Fruit fly (Drosophila melanogaster) whole organism, embryonic: ENCODE data around the gene Teh1.

Source experiments
- Blimp-1 ChIP-seq: fragments of 200-800 bp; sonication (Bioruptor generic); optimal IDR thresholded peaks from 3 replicates; lab custom pipeline; 2018; ENCODE audit warnings: missing biosample characterization, missing genetic modification characterization, mild to moderate bottlenecking, moderate library complexity, missing genetic modification reagents
- CG10209 ChIP-seq: fragments of 200-800 bp; sonication (Bioruptor generic); optimal IDR thresholded peaks from 3 replicates; lab custom pipeline; 2017; ENCODE audit warnings: missing biosample characterization, mild to moderate bottlenecking, missing genetic modification characterization, missing genetic modification reagents
- CG10274 ChIP-seq: fragments of 200-800 bp; sonication (Bioruptor generic); optimal IDR thresholded peaks from 3 replicates; lab custom pipeline; 2017; ENCODE audit warnings: missing biosample characterization, mild to moderate bottlenecking, missing genetic modification characterization
- CG11247 ChIP-seq: fragments of 200-800 bp; sonication (Bioruptor generic); IDR thresholded peaks from 2 replicates; pipeline ENCODE4 v1.3.6; 2022; ENCODE audit warnings: missing biosample characterization, missing genetic modification characterization
- CG11695 ChIP-seq: fragments of 200-800 bp; sonication (Bioruptor generic); IDR thresholded peaks from 3 replicates; pipeline ENCODE4 v1.3.6; 2022; ENCODE audit warnings: missing biosample characterization, missing genetic modification characterization
- CG12391 ChIP-seq: fragments of 200-800 bp; sonication (Bioruptor generic); optimal IDR thresholded peaks from 3 replicates; lab custom pipeline; 2018; ENCODE audit warnings: missing biosample characterization, mild to moderate bottlenecking, missing genetic modification characterization, moderate library complexity
- CG14050 ChIP-seq: fragments of 200-800 bp; sonication (Bioruptor generic); IDR thresholded peaks from 3 replicates; pipeline ENCODE4 v1.3.6; 2022; ENCODE audit warnings: missing biosample characterization, missing genetic modification characterization
- CG14441 ChIP-seq: fragments of 200-800 bp; sonication (Bioruptor generic); IDR thresholded peaks from 2 replicates; pipeline ENCODE4 v1.3.6; 2022; ENCODE audit warnings: missing biosample characterization, missing genetic modification characterization
- CG15601 ChIP-seq: fragments of 200-800 bp; sonication (Bioruptor generic); optimal IDR thresholded peaks from 3 replicates; lab custom pipeline; 2019; ENCODE audit warnings: missing biosample characterization, mild to moderate bottlenecking, missing genetic modification characterization, moderate library complexity
- CG16813 ChIP-seq: fragments of 200-800 bp; sonication (Bioruptor generic); IDR thresholded peaks from 3 replicates; pipeline ENCODE4 v1.3.6; 2022; ENCODE audit warnings: missing biosample characterization, missing genetic modification characterization; ENCODE audit not compliant: partially characterized antibody
- CG18262 ChIP-seq: fragments of 200-800 bp; optimal IDR thresholded peaks from 3 replicates; lab custom pipeline; 2019; ENCODE audit warnings: missing biosample characterization, mild to moderate bottlenecking, missing genetic modification characterization, moderate library complexity
- CG2120 ChIP-seq: fragments of 200-800 bp; sonication (Bioruptor generic); optimal IDR thresholded peaks from 3 replicates; lab custom pipeline; 2016; ENCODE audit warnings: missing biosample characterization, missing genetic modification characterization
- CG2678 ChIP-seq: fragments of 200-800 bp; sonication (Bioruptor generic); optimal IDR thresholded peaks from 3 replicates; lab custom pipeline; 2019; ENCODE audit warnings: missing biosample characterization, mild to moderate bottlenecking, missing genetic modification characterization, moderate library complexity
- CG32772 ChIP-seq: fragments of 200-800 bp; sonication (Bioruptor generic); IDR thresholded peaks from 2 replicates; pipeline ENCODE4 v1.3.6; 2022; ENCODE audit warnings: missing biosample characterization, missing genetic modification characterization
- CG4707 ChIP-seq: fragments of 200-800 bp; sonication (Bioruptor generic); optimal IDR thresholded peaks from 2 replicates; lab custom pipeline; 2018; ENCODE audit warnings: missing biosample characterization, mild to moderate bottlenecking, missing genetic modification characterization, moderate library complexity
- CG6175 ChIP-seq: fragments of 200-800 bp; sonication (Bioruptor generic); IDR thresholded peaks from 3 replicates; pipeline ENCODE4 v1.3.6; 2022; ENCODE audit warnings: missing biosample characterization, missing genetic modification characterization
- CG8944 ChIP-seq: fragments of 200-800 bp; sonication (Bioruptor generic); optimal IDR thresholded peaks from 3 replicates; lab custom pipeline; 2016; ENCODE audit warnings: missing biosample characterization, missing genetic modification characterization
- CG9817 ChIP-seq: fragments of 200-800 bp; sonication (Bioruptor generic); optimal IDR thresholded peaks from 2 replicates; lab custom pipeline; 2018; ENCODE audit warnings: missing biosample characterization, mild to moderate bottlenecking, missing genetic modification characterization, moderate library complexity
- D19A ChIP-seq: fragments of 200-800 bp; optimal IDR thresholded peaks from 3 replicates; lab custom pipeline; 2019; ENCODE audit warnings: missing biosample characterization, mild to moderate bottlenecking, missing genetic modification characterization, moderate library complexity
- Dref ChIP-seq: fragments of 200-800 bp; sonication (Bioruptor generic); IDR thresholded peaks from 2 replicates; pipeline ENCODE4 v1.3.6; 2022; ENCODE audit warnings: missing biosample characterization, missing genetic modification characterization
- Neu2 ChIP-seq: fragments of 200-800 bp; sonication (Bioruptor generic); optimal IDR thresholded peaks from 3 replicates; lab custom pipeline; 2016; ENCODE audit warnings: missing biosample characterization, missing genetic modification characterization, borderline replicate concordance
- Nf-YB ChIP-seq: fragments of 200-800 bp; sonication (Bioruptor generic); optimal IDR thresholded peaks from 3 replicates; lab custom pipeline; 2019; ENCODE audit warnings: missing biosample characterization, mild to moderate bottlenecking, missing genetic modification characterization, moderate library complexity
- NfI ChIP-seq: fragments of 200-800 bp; sonication (Bioruptor generic); optimal IDR thresholded peaks from 3 replicates; lab custom pipeline; 2018; ENCODE audit warnings: missing biosample characterization, mild to moderate bottlenecking, missing genetic modification characterization, moderate library complexity
- Oli ChIP-seq: fragments of 200-800 bp; sonication (Bioruptor generic); optimal IDR thresholded peaks from 2 replicates; lab custom pipeline; 2018; ENCODE audit warnings: missing biosample characterization, mild to moderate bottlenecking, missing genetic modification characterization, moderate library complexity
- Ptx1 ChIP-seq: fragments of 200-800 bp; sonication (Bioruptor generic); IDR thresholded peaks from 2 replicates; pipeline ENCODE4 v1.3.6; 2022; ENCODE audit warnings: missing biosample characterization, missing genetic modification characterization
- Sox102F ChIP-seq: fragments of 200-800 bp; sonication (Bioruptor generic); optimal IDR thresholded peaks from 2 replicates; lab custom pipeline; 2018; ENCODE audit warnings: missing biosample characterization, mild to moderate bottlenecking, missing genetic modification characterization, moderate library complexity
- Sry-β ChIP-seq: fragments of 200-800 bp; sonication (Bioruptor generic); optimal IDR thresholded peaks from 2 replicates; lab custom pipeline; 2018; ENCODE audit warnings: missing biosample characterization, mild to moderate bottlenecking, missing genetic modification characterization, moderate library complexity
- Ssrp ChIP-seq: fragments of 200-800 bp; sonication (Bioruptor generic); optimal IDR thresholded peaks from 2 replicates; lab custom pipeline; 2018; ENCODE audit warnings: missing biosample characterization, mild to moderate bottlenecking, missing genetic modification characterization, moderate library complexity
- Vsx1 ChIP-seq: fragments of 200-800 bp; sonication (Bioruptor generic); optimal IDR thresholded peaks from 2 replicates; lab custom pipeline; 2017; ENCODE audit warnings: missing biosample characterization, mild to moderate bottlenecking, missing genetic modification characterization, missing genetic modification reagents
- Xbp1 ChIP-seq: fragments of 200-800 bp; sonication (Bioruptor generic); optimal IDR thresholded peaks from 3 replicates; lab custom pipeline; 2016; ENCODE audit warnings: missing biosample characterization, mild to moderate bottlenecking, missing genetic modification characterization
- Xrp1 ChIP-seq: fragments of 200-800 bp; sonication (Bioruptor generic); IDR thresholded peaks from 2 replicates; pipeline ENCODE4 v1.3.6; 2022; ENCODE audit warnings: missing biosample characterization, missing genetic modification characterization
- ap ChIP-seq: fragments of 200-800 bp; sonication (Bioruptor generic); IDR thresholded peaks from 2 replicates; pipeline ENCODE4 v1.3.6; 2022; ENCODE audit warnings: missing biosample characterization, missing genetic modification characterization
- bsh ChIP-seq, 2 experiments: fragments of 200-800 bp; sonication (Bioruptor generic); optimal IDR thresholded peaks; 2 replicates each; lab custom pipeline; 2017 to 2018; ENCODE audit warnings: mild to moderate bottlenecking in 2 of 2, missing biosample characterization in 2 of 2, missing genetic modification characterization in 2 of 2, moderate library complexity in 1 of 2
- cwo ChIP-seq: fragments of 200-800 bp; sonication (Bioruptor generic); optimal IDR thresholded peaks from 3 replicates; lab custom pipeline; 2017; ENCODE audit warnings: missing biosample characterization, missing genetic modification characterization, mild to moderate bottlenecking, moderate library complexity, missing genetic modification reagents
- en ChIP-seq: fragments of 200-800 bp; sonication (Bioruptor generic); optimal IDR thresholded peaks from 2 replicates; lab custom pipeline; 2016; ENCODE audit warnings: missing biosample characterization, missing genetic modification characterization
- fd64A ChIP-seq: fragments of 200-800 bp; sonication (Bioruptor generic); optimal IDR thresholded peaks from 3 replicates; lab custom pipeline; 2018; ENCODE audit warnings: missing biosample characterization, mild to moderate bottlenecking, missing genetic modification characterization
- gem ChIP-seq: fragments of 200-800 bp; sonication (Bioruptor generic); optimal IDR thresholded peaks from 2 replicates; lab custom pipeline; 2019; ENCODE audit warnings: missing biosample characterization, mild to moderate bottlenecking, missing genetic modification characterization, moderate library complexity
- grau ChIP-seq: fragments of 200-800 bp; optimal IDR thresholded peaks from 3 replicates; lab custom pipeline; 2019; ENCODE audit warnings: missing biosample characterization, mild to moderate bottlenecking, missing genetic modification characterization, moderate library complexity
- lola ChIP-seq, 3 experiments: fragments of >200 bp in 2 of 3; fragments of 200-800 bp in 1 of 3; sonication (Bioruptor generic) in 1 of 3; optimal IDR thresholded peaks; 2 replicates each; lab custom pipeline; 2017 to 2019; ENCODE audit warnings: missing biosample characterization in 3 of 3, missing genetic modification characterization in 3 of 3, mild to moderate bottlenecking in 1 of 3, moderate library complexity in 1 of 3
- phol ChIP-seq: fragments of 200-800 bp; sonication (Bioruptor generic); optimal IDR thresholded peaks from 3 replicates; lab custom pipeline; 2018; ENCODE audit warnings: missing biosample characterization, mild to moderate bottlenecking, missing genetic modification characterization, moderate library complexity
- pum ChIP-seq: fragments of 200-800 bp; sonication (Bioruptor generic); optimal IDR thresholded peaks from 2 replicates; lab custom pipeline; 2016; ENCODE audit warnings: missing biosample characterization, missing genetic modification characterization
- sens ChIP-seq: fragments of 200-800 bp; sonication (Bioruptor generic); peaks from one replicate; lab custom pipeline; 2016; ENCODE audit warnings: missing biosample characterization, missing genetic modification characterization
- seq ChIP-seq: fragments of 200-800 bp; sonication (Bioruptor generic); IDR thresholded peaks from 2 replicates; pipeline ENCODE4 v1.3.6; 2022; ENCODE audit warnings: missing biosample characterization, missing genetic modification characterization
- so ChIP-seq: fragments of 200-800 bp; sonication (Bioruptor generic); IDR thresholded peaks from 3 replicates; pipeline ENCODE4 v1.3.6; 2022; ENCODE audit warnings: missing biosample characterization, missing genetic modification characterization
- tap ChIP-seq: fragments of 200-800 bp; optimal IDR thresholded peaks from 3 replicates; lab custom pipeline; 2019; ENCODE audit warnings: missing biosample characterization, mild to moderate bottlenecking, missing genetic modification characterization, moderate library complexity
- trem ChIP-seq: fragments of 200-800 bp; optimal IDR thresholded peaks from 3 replicates; lab custom pipeline; 2019; ENCODE audit warnings: missing biosample characterization, mild to moderate bottlenecking, missing genetic modification characterization, moderate library complexity
- twi ChIP-seq: fragments of 200-800 bp; optimal IDR thresholded peaks from 2 replicates; lab custom pipeline; 2019; ENCODE audit warnings: missing biosample characterization, mild to moderate bottlenecking, missing genetic modification characterization, moderate library complexity
- zfh1 ChIP-seq: fragments of 200-800 bp; sonication (Bioruptor generic); IDR thresholded peaks from 3 replicates; pipeline ENCODE4 v1.3.6; 2022; ENCODE audit warnings: missing biosample characterization, missing genetic modification characterization

The Teh1 gene

dm6 chr3R:9888668-9889302, 20.9 kb upstream of the Teh1 start (continued):
- 0 out of 2 replicates have a peak, but pooled peaks have one; percentile 7 for TF ChIP-seq ap (GFP tag; lab: Robert Waterston, UW)
- peak; percentile 23 for TF ChIP-seq CG18262
- TF ChIP-seq CG6175, result no peak
- TF ChIP-seq Xbp1 (GFP tag; lab: Kevin White, UChicago), result peak; percentile 6
- TF ChIP-seq CG12391 (tag; lab: Kevin White, UChicago), result peak; percentile 31
- TF ChIP-seq CG10274 (GFP tag; lab: Kevin White, UChicago), result no peak
- TF ChIP-seq NfI (GFP tag; lab: Kevin White, UChicago), result peak; percentile 10
- TF ChIP-seq CG4707 (GFP tag; lab: Kevin White, UChicago), result peak; percentile 5
- peak; percentile 39; the same call in 1 of the 3 replicates for TF ChIP-seq CG11695 (GFP tag; lab: Robert Waterston, UW)
- no peak for TF ChIP-seq cwo (GFP tag; lab: Kevin White, UChicago)
- TF ChIP-seq CG16813 (GFP tag; lab: Robert Waterston, UW), result no peak
- TF ChIP-seq CG32772 (GFP tag; lab: Robert Waterston, UW), result no peak
- TF ChIP-seq CG8944 (GFP tag; lab: Kevin White, UChicago), result no peak
- TF ChIP-seq trem (tag; lab: Kevin White, UChicago), result peak; percentile 9
- TF ChIP-seq bsh (GFP tag; optimal IDR thresholded peaks at IDR 0.05; lab: Kevin White, UChicago), result peak in 1 of 2 experiments; percentile 30
- peak; percentile 4 for TF ChIP-seq CG2120
- peak; percentile 24 for TF ChIP-seq CG10209 (GFP tag; lab: Kevin White, UChicago)
- peak; percentile 79 for TF ChIP-seq sens (GFP tag; lab: Kevin White, UChicago)
- peak; percentile 47 for TF ChIP-seq CG15601
- peak; percentile 5 for TF ChIP-seq Nf-YB (GFP tag; lab: Kevin White, UChicago)
- peak; percentile 36 for TF ChIP-seq phol (tag; lab: Kevin White, UChicago)
- TF ChIP-seq D19A (tag; lab: Kevin White, UChicago), result peak; percentile 28
- TF ChIP-seq seq (GFP tag; lab: Robert Waterston, UW), result peak; percentile 33; the same call in 1 of the 2 replicates
- no peak for TF ChIP-seq pum (GFP tag; lab: Kevin White, UChicago)
- TF ChIP-seq CG14441 (GFP tag; lab: Robert Waterston, UW), result peak; percentile 46; the same call in 1 of the 2 replicates
- peak; percentile 20 for TF ChIP-seq CG9817
- TF ChIP-seq grau (tag; lab: Kevin White, UChicago), result peak; percentile 45
- TF ChIP-seq CG11247 (GFP tag; lab: Robert Waterston, UW), result no peak
- TF ChIP-seq so (GFP tag; lab: Robert Waterston, UW), result 0 out of 3 replicates have a peak, but pooled peaks have one; percentile 34
- no peak for TF ChIP-seq CG14050
- TF ChIP-seq lola (GFP tag; optimal IDR thresholded peaks at IDR 0.05; lab: Kevin White, UChicago), result peak in 1 of 3 experiments; percentile 24
- peak; percentile 36 for TF ChIP-seq CG2678 (tag; lab: Kevin White, UChicago)
- peak; percentile 52; the same call in 1 of the 2 replicates for TF ChIP-seq Ptx1
- peak; percentile 46 for TF ChIP-seq Sox102F
- TF ChIP-seq zfh1 (GFP tag; lab: Robert Waterston, UW), result peak; percentile 41; the same call in 1 of the 3 replicates
- TF ChIP-seq Ssrp, result peak; percentile 15
- TF ChIP-seq Vsx1 (GFP tag; lab: Kevin White, UChicago), result no peak
- peak; percentile 34 for TF ChIP-seq fd64A (GFP tag; lab: Kevin White, UChicago)
- TF ChIP-seq Neu2 (GFP tag; lab: Kevin White, UChicago), result no peak
- TF ChIP-seq Sry-β (GFP tag; lab: Kevin White, UChicago), result peak; percentile 38
- peak; percentile 44 for TF ChIP-seq tap (tag; lab: Kevin White, UChicago)
- TF ChIP-seq twi (tag; lab: Kevin White, UChicago), result no peak
- peak; percentile 49; the same call in 1 of the 2 replicates for TF ChIP-seq Xrp1
- peak; percentile 54 for TF ChIP-seq Oli (tag; lab: Kevin White, UChicago)
- peak; percentile 21 for TF ChIP-seq en (GFP tag; lab: Kevin White, UChicago)
- peak; percentile 40 for TF ChIP-seq Blimp-1 (GFP tag; lab: Kevin White, UChicago)
- TF ChIP-seq gem, result peak; percentile 56
- TF ChIP-seq Dref (GFP tag; lab: Robert Waterston, UW), result no peak
